Fruit fly (Drosophila melanogaster) S2 (cell line): ENCODE measurements around the gene His2Av.

ENCODE experiments used
- CG8478 ChIP-seq: fragments of >200 bp; optimal IDR thresholded peaks from 2 replicates; lab custom pipeline; 2018
- CTCF ChIP-seq, 2 experiments: fragments of >200 bp; optimal IDR thresholded peaks; 2 replicates each; lab custom pipeline; 2018

DNA sequence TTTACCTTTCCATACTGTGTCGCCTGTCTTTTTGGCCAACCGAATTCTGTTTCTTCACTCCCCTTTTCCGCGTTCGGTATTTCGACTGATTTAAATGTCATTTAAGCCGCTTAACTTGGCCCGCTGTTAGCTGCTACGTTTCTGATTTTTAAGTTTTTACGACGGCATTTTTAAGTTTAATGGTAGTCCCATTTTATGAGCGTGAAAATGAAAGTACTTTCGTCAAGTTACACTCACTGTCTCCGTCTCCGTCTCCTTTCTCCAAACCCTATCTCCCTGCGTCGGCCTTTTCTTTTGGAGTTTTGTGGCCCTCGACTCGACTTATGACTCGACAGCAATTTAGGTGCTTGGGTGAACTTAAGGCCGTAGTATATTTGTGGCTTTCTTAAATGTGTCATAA lies 18.5 kb downstream of the His2Av start:
- TF ChIP-seq CTCF (optimal IDR thresholded peaks at IDR 0.05; lab: Kevin White, UChicago) (no peak), CG8478 (lab: Kevin White, UChicago) (no peak)
